Fruit fly (Drosophila melanogaster): ENCODE data around the gene CG7488.

The CG7488 gene

dm6 chr3R:13032323-13032722, 36.9 kb downstream of the CG7488 start, which contains the start of gene ry (continued):
- TF ChIP-seq CG30431 (GFP tag; optimal IDR thresholded peaks at IDR 0.05) (no peak), NC2β (GFP tag; optimal IDR thresholded peaks at IDR 0.05) (no peak), CG3838 (GFP tag; optimal IDR thresholded peaks at IDR 0.05) (no peak), CG10654 (GFP tag; optimal IDR thresholded peaks at IDR 0.05) (no peak), Atf6 (GFP tag; IDR thresholded peaks at IDR 0.05) (peak; percentile 38; the same call in 1 of the 2 replicates), CG4404 (GFP tag; IDR thresholded peaks at IDR 0.05) (no peak), CG1024 (GFP tag; IDR thresholded peaks at IDR 0.05) (no peak), CG14667 (GFP tag; IDR thresholded peaks at IDR 0.05) (no peak), cas (GFP tag; IDR thresholded peaks at IDR 0.05) (no peak), Optix (GFP tag; IDR thresholded peaks at IDR 0.05) (peak; percentile 18; the same call in 1 of the 3 replicates), CG6689 (GFP tag; IDR thresholded peaks at IDR 0.05) (no peak), grn (GFP tag; optimal IDR thresholded peaks at IDR 0.05) (peak; percentile 33), CG2116 (GFP tag; optimal IDR thresholded peaks at IDR 0.05) (no peak), eyg (GFP tag; optimal IDR thresholded peaks at IDR 0.05) (no peak), CG8765 (GFP tag; IDR thresholded peaks at IDR 0.05) (no peak), NfI (GFP tag; optimal IDR thresholded peaks at IDR 0.05) (no peak), stc (GFP tag; IDR thresholded peaks at IDR 0.05) (no peak), Fer1 (GFP tag; optimal IDR thresholded peaks at IDR 0.05) (no peak), Hey (tag; optimal IDR thresholded peaks at IDR 0.05) (no peak), dmrt11E (tag; optimal IDR thresholded peaks at IDR 0.05) (no peak), CG9437 (GFP tag; optimal IDR thresholded peaks at IDR 0.05) (peak; percentile 38), bbx (GFP tag; IDR thresholded peaks at IDR 0.05; ENCODE audit: partially characterized antibody) (no peak), CG6791 (GFP tag; IDR thresholded peaks at IDR 0.05; ENCODE audit: partially characterized antibody) (0 out of 3 replicates have a peak, but pooled peaks have one; percentile 10), Antp (GFP tag; optimal IDR thresholded peaks at IDR 0.05) (no peak), amos (GFP tag; IDR thresholded peaks at IDR 0.05; ENCODE audit: partially characterized antibody) (peak; percentile 25), dan (GFP tag; IDR thresholded peaks at IDR 0.05) (no peak), CG10366 (GFP tag; IDR thresholded peaks at IDR 0.05) (no peak), E2f1 (GFP tag; IDR thresholded peaks at IDR 0.05) (no peak), toy (GFP tag; IDR thresholded peaks at IDR 0.05) (no peak), CG5245 (GFP tag; optimal IDR thresholded peaks at IDR 0.05) (no peak), CG6854 (GFP tag; optimal IDR thresholded peaks at IDR 0.05) (no peak), CG8388 (GFP tag; optimal IDR thresholded peaks at IDR 0.05) (no peak), Abd-B (GFP tag; optimal IDR thresholded peaks at IDR 0.05) (no peak), CrebB (tag; optimal IDR thresholded peaks at IDR 0.05) (no peak), ci (GFP tag; IDR thresholded peaks at IDR 0.05) (peak; percentile 47; the same call in 1 of the 3 replicates), CG34376 (GFP tag; optimal IDR thresholded peaks at IDR 0.05) (peak; percentile 1), Deaf1 (tag; optimal IDR thresholded peaks at IDR 0.05) (peak; percentile 85), CG11695 (GFP tag; IDR thresholded peaks at IDR 0.05) (no peak), CG4854 (GFP tag; optimal IDR thresholded peaks at IDR 0.05) (no peak), sna (GFP tag; IDR thresholded peaks at IDR 0.05; ENCODE audit: partially characterized antibody) (no peak), jing (GFP tag; optimal IDR thresholded peaks at IDR 0.05) (no peak), sens (GFP tag) (peak; percentile 24), tup (GFP tag; optimal IDR thresholded peaks at IDR 0.05) (no peak), vfl (GFP tag; optimal IDR thresholded peaks at IDR 0.05) (no peak), CG2199 (GFP tag; IDR thresholded peaks at IDR 0.05) (peak; percentile 60; the same call in 1 of the 3 replicates), btn (GFP tag; optimal IDR thresholded peaks at IDR 0.05) (no peak), Pdp1 (GFP tag; optimal IDR thresholded peaks at IDR 0.05) (peak in 1 of 2 experiments; percentile 73)

All from whole organism, embryonic.